Fruit fly (Drosophila melanogaster): ENCODE data around the gene CG31086.

dm6 chr3R:26172040-26172439 is 13.0 kb upstream of the CG31086 start:
- TF ChIP-seq CG4318 (GFP tag; optimal IDR thresholded peaks at IDR 0.05) (no peak), vri (GFP tag; optimal IDR thresholded peaks at IDR 0.05) (no peak), CG32006 (GFP tag; optimal IDR thresholded peaks at IDR 0.05) (no peak), CG6854 (GFP tag; optimal IDR thresholded peaks at IDR 0.05) (no peak), Met (GFP tag; optimal IDR thresholded peaks at IDR 0.05) (peak; percentile 7), Hr4 (GFP tag; optimal IDR thresholded peaks at IDR 0.05) (no peak)

Data from whole organism, prepupa.